Fruit fly (Drosophila melanogaster) whole organism, embryonic: ENCODE measurements around the gene tsh.

Experiments used
- CG10274 ChIP-seq: fragments of 200-800 bp; sonication (Bioruptor generic); optimal IDR thresholded peaks from 3 replicates; lab custom pipeline; 2017; ENCODE audit warnings: missing biosample characterization, mild to moderate bottlenecking, missing genetic modification characterization
- CG10462 ChIP-seq: fragments of 200-800 bp; sonication (Bioruptor generic); optimal IDR thresholded peaks from 2 replicates; lab custom pipeline; 2016; ENCODE audit warnings: missing biosample characterization, missing genetic modification characterization
- CG11695 ChIP-seq: fragments of 200-800 bp; sonication (Bioruptor generic); IDR thresholded peaks from 3 replicates; pipeline ENCODE4 v1.3.6; 2022; ENCODE audit warnings: missing biosample characterization, missing genetic modification characterization
- CG12071 ChIP-seq: fragments of 200-800 bp; sonication (Bioruptor generic); optimal IDR thresholded peaks from 3 replicates; lab custom pipeline; 2018; ENCODE audit warnings: missing biosample characterization, mild to moderate bottlenecking, missing genetic modification characterization
- CG12744 ChIP-seq: fragments of 200-800 bp; sonication (Bioruptor generic); optimal IDR thresholded peaks from 2 replicates; lab custom pipeline; 2016; ENCODE audit warnings: missing biosample characterization, missing genetic modification characterization
- CG14441 ChIP-seq: fragments of 200-800 bp; sonication (Bioruptor generic); IDR thresholded peaks from 2 replicates; pipeline ENCODE4 v1.3.6; 2022; ENCODE audit warnings: missing biosample characterization, missing genetic modification characterization
- CG14710 ChIP-seq: fragments of 200-800 bp; sonication (Bioruptor generic); optimal IDR thresholded peaks from 3 replicates; lab custom pipeline; 2019; ENCODE audit warnings: missing biosample characterization, mild to moderate bottlenecking, missing genetic modification characterization, moderate library complexity
- CG15514 ChIP-seq: fragments of 200-800 bp; sonication (Bioruptor generic); optimal IDR thresholded peaks from 3 replicates; lab custom pipeline; 2017; ENCODE audit warnings: missing biosample characterization, missing genetic modification characterization, mild to moderate bottlenecking, moderate library complexity, missing genetic modification reagents
- CG1832 ChIP-seq: fragments of 200-800 bp; sonication (Bioruptor generic); optimal IDR thresholded peaks from 2 replicates; lab custom pipeline; 2017; ENCODE audit warnings: missing biosample characterization, mild to moderate bottlenecking, missing genetic modification characterization, inconsistent platforms
- CG18476 ChIP-seq: fragments of 200-800 bp; sonication (Bioruptor generic); optimal IDR thresholded peaks from 2 replicates; lab custom pipeline; 2016; ENCODE audit warnings: missing biosample characterization, mild to moderate bottlenecking, missing genetic modification characterization
- CG2116 ChIP-seq: fragments of 200-800 bp; sonication (Bioruptor generic); optimal IDR thresholded peaks from 3 replicates; lab custom pipeline; 2018; ENCODE audit warnings: missing biosample characterization, mild to moderate bottlenecking, missing genetic modification characterization
- CG2199 ChIP-seq: fragments of 200-800 bp; sonication (Bioruptor generic); IDR thresholded peaks from 3 replicates; pipeline ENCODE4 v1.3.6; 2022; ENCODE audit warnings: missing biosample characterization, missing genetic modification characterization
- CG2712 ChIP-seq: fragments of 200-800 bp; optimal IDR thresholded peaks from 3 replicates; lab custom pipeline; 2019; ENCODE audit warnings: missing biosample characterization, mild to moderate bottlenecking, missing genetic modification characterization, moderate library complexity
- CG3407 ChIP-seq: fragments of 200-800 bp; sonication (Bioruptor generic); optimal IDR thresholded peaks from 2 replicates; lab custom pipeline; 2018; ENCODE audit warnings: missing biosample characterization, mild to moderate bottlenecking, missing genetic modification characterization
- CG34422 ChIP-seq: fragments of 200-800 bp; sonication (Bioruptor generic); IDR thresholded peaks from 3 replicates; pipeline ENCODE4 v1.3.6; 2022; ENCODE audit warnings: missing biosample characterization, missing genetic modification characterization
- CG42726 ChIP-seq: fragments of 200-800 bp; sonication (Bioruptor generic); IDR thresholded peaks from 2 replicates; pipeline ENCODE4 v1.3.6; 2022; ENCODE audit warnings: missing biosample characterization, missing genetic modification characterization; ENCODE audit not compliant: partially characterized antibody
- CG43689 ChIP-seq: fragments of 200-800 bp; sonication (Bioruptor generic); IDR thresholded peaks from 2 replicates; pipeline ENCODE4 v1.3.6; 2022; ENCODE audit warnings: missing biosample characterization, missing genetic modification characterization
- CG6683 ChIP-seq: fragments of 200-800 bp; sonication (Bioruptor generic); optimal IDR thresholded peaks from 2 replicates; lab custom pipeline; 2017; ENCODE audit warnings: missing biosample characterization, mild to moderate bottlenecking, missing genetic modification characterization, missing genetic modification reagents
- CG7786 ChIP-seq: fragments of 200-800 bp; sonication (Bioruptor generic); optimal IDR thresholded peaks from 2 replicates; lab custom pipeline; 2016; ENCODE audit warnings: missing biosample characterization, missing genetic modification characterization
- CG8290 ChIP-seq, 3 experiments: fragments of 200-800 bp; sonication (Bioruptor generic); optimal IDR thresholded peaks; 2 replicates each; lab custom pipeline; 2016 to 2019; ENCODE audit warnings: missing biosample characterization in 3 of 3, missing genetic modification characterization in 3 of 3, mild to moderate bottlenecking in 2 of 3, moderate library complexity in 1 of 3
- CG8359 ChIP-seq: fragments of 200-800 bp; sonication (Bioruptor generic); optimal IDR thresholded peaks from 2 replicates; lab custom pipeline; 2017; ENCODE audit warnings: missing biosample characterization, mild to moderate bottlenecking, missing genetic modification characterization, borderline replicate concordance
- CG8388 ChIP-seq: fragments of 200-800 bp; sonication (Bioruptor generic); optimal IDR thresholded peaks from 2 replicates; lab custom pipeline; 2019; ENCODE audit warnings: missing biosample characterization, mild to moderate bottlenecking, missing genetic modification characterization, moderate library complexity
- CG8478 ChIP-seq: fragments of >200 bp; optimal IDR thresholded peaks from 2 replicates; lab custom pipeline; 2018
- CTCF ChIP-seq: fragments of 200-800 bp; sonication (Bioruptor generic); optimal IDR thresholded peaks from 2 replicates; lab custom pipeline; 2017; ENCODE audit warnings: missing biosample characterization, mild to moderate bottlenecking, missing genetic modification characterization, moderate library complexity
- CrebB ChIP-seq: fragments of 200-800 bp; sonication (Bioruptor generic); optimal IDR thresholded peaks from 3 replicates; lab custom pipeline; 2018; ENCODE audit warnings: missing biosample characterization, mild to moderate bottlenecking, missing genetic modification characterization
- Jarid2 ChIP-seq: fragments of 200-800 bp; sonication (Bioruptor generic); optimal IDR thresholded peaks from 3 replicates; lab custom pipeline; 2017; ENCODE audit warnings: mild to moderate bottlenecking, missing biosample characterization, missing genetic modification reagents, missing genetic modification characterization
- PHDP ChIP-seq: fragments of 200-800 bp; sonication (Bioruptor generic); optimal IDR thresholded peaks from 3 replicates; lab custom pipeline; 2018; ENCODE audit warnings: missing biosample characterization, mild to moderate bottlenecking, missing genetic modification characterization, moderate library complexity
- Trl ChIP-seq, 3 experiments: fragments of >200 bp in 2 of 3; fragments of 200-800 bp in 1 of 3; sonication (Bioruptor generic) in 1 of 3; optimal IDR thresholded peaks; 2 replicates in 1 of 3; 3 replicates in 2 of 3; lab custom pipeline; 2016 to 2017; ENCODE audit warnings: missing biosample characterization in 1 of 3, missing genetic modification characterization in 1 of 3
- Vsx1 ChIP-seq: fragments of 200-800 bp; sonication (Bioruptor generic); optimal IDR thresholded peaks from 2 replicates; lab custom pipeline; 2017; ENCODE audit warnings: missing biosample characterization, mild to moderate bottlenecking, missing genetic modification characterization, missing genetic modification reagents
- ara ChIP-seq: fragments of 200-800 bp; sonication (Bioruptor generic); IDR thresholded peaks from 2 replicates; pipeline ENCODE4 v1.3.6; 2022; ENCODE audit warnings: missing biosample characterization, missing genetic modification characterization
- bsh ChIP-seq, 2 experiments: fragments of 200-800 bp; sonication (Bioruptor generic); optimal IDR thresholded peaks; 2 replicates each; lab custom pipeline; 2017 to 2018; ENCODE audit warnings: mild to moderate bottlenecking in 2 of 2, missing biosample characterization in 2 of 2, missing genetic modification characterization in 2 of 2, moderate library complexity in 1 of 2
- cad ChIP-seq: fragments of >200 bp; optimal IDR thresholded peaks from 2 replicates; lab custom pipeline; 2017; ENCODE audit warnings: missing biosample characterization, missing genetic modification characterization
- croc ChIP-seq: fragments of 200-800 bp; sonication (Bioruptor generic); conservative IDR thresholded peaks from 3 replicates; pipeline ENCODE4 v1.3.6; 2022; ENCODE audit warnings: missing biosample characterization, missing genetic modification characterization
- ewg ChIP-seq: fragments of 200-800 bp; sonication (Bioruptor generic); optimal IDR thresholded peaks from 3 replicates; lab custom pipeline; 2017; ENCODE audit warnings: mild to moderate bottlenecking, missing biosample characterization, missing genetic modification reagents, missing genetic modification characterization
- insv ChIP-seq, 2 experiments: fragments of 200-800 bp; sonication (Bioruptor generic); optimal IDR thresholded peaks; 3 replicates each; lab custom pipeline; 2016 to 2018; ENCODE audit warnings: missing biosample characterization in 2 of 2, missing genetic modification characterization in 2 of 2
- lab ChIP-seq: fragments of 200-800 bp; sonication (Bioruptor generic); optimal IDR thresholded peaks from 3 replicates; lab custom pipeline; 2017; ENCODE audit warnings: missing biosample characterization, missing genetic modification characterization, mild to moderate bottlenecking, moderate library complexity, missing genetic modification reagents
- nerfin-2 ChIP-seq: fragments of 200-800 bp; sonication (Bioruptor generic); IDR thresholded peaks from 2 replicates; pipeline ENCODE4 v1.3.6; 2022; ENCODE audit warnings: missing biosample characterization, missing genetic modification characterization; ENCODE audit not compliant: partially characterized antibody
- org-1 ChIP-seq: fragments of 200-800 bp; sonication (Bioruptor generic); optimal IDR thresholded peaks from 2 replicates; lab custom pipeline; 2017; ENCODE audit warnings: missing biosample characterization, missing genetic modification characterization
- pros ChIP-seq: fragments of 200-800 bp; sonication (Bioruptor generic); optimal IDR thresholded peaks from 3 replicates; lab custom pipeline; 2019; ENCODE audit warnings: missing biosample characterization, mild to moderate bottlenecking, missing genetic modification characterization, moderate library complexity
- sens ChIP-seq: fragments of 200-800 bp; sonication (Bioruptor generic); peaks from one replicate; lab custom pipeline; 2016; ENCODE audit warnings: missing biosample characterization, missing genetic modification characterization
- sim ChIP-seq: fragments of 200-800 bp; sonication (Bioruptor generic); IDR thresholded peaks from 2 replicates; pipeline ENCODE4 v1.3.6; 2022; ENCODE audit warnings: missing biosample characterization, missing genetic modification characterization
- ssp ChIP-seq: fragments of 200-800 bp; sonication (Bioruptor generic); IDR thresholded peaks from 2 replicates; pipeline ENCODE4 v1.3.6; 2022; ENCODE audit warnings: missing biosample characterization, missing genetic modification characterization
- tio ChIP-seq: fragments of 200-800 bp; sonication (Bioruptor generic); optimal IDR thresholded peaks from 2 replicates; lab custom pipeline; 2017; ENCODE audit warnings: missing biosample characterization, missing genetic modification characterization, inconsistent platforms
- ttk ChIP-seq: fragments of 200-800 bp; sonication (Bioruptor generic); IDR thresholded peaks from 2 replicates; pipeline ENCODE4 v2.1.2; 2022; ENCODE audit warnings: missing biosample characterization, missing genetic modification characterization
- unpg ChIP-seq: fragments of 200-800 bp; sonication (Bioruptor generic); optimal IDR thresholded peaks from 3 replicates; lab custom pipeline; 2018; ENCODE audit warnings: missing biosample characterization, mild to moderate bottlenecking, missing genetic modification characterization, moderate library complexity

The tsh gene

DNA sequence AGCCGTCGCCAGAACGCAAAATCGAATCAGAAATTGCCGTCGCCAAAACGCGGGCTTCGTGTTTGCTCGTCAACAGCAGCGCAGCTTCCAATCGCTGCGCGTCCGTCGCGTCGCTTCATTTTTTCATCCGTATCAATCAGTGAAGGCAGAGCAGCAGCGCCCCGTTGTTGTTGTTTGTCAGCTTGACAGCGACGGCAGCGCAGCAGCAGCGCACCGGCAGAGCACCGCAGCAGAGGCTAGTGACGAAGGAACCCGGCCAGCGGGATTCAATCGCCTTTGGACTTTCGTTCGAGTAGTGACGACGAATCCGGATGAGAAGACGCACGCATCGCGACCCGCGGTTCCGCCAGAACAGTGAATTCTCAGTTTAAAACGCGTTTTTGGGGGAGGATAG, 395 bp downstream of the tsh start (continued):
- no peak for TF ChIP-seq CG18476 (GFP tag; lab: Kevin White, UChicago)
- peak; percentile 13 for TF ChIP-seq ewg (GFP tag; lab: Kevin White, UChicago)
- TF ChIP-seq insv (GFP tag; optimal IDR thresholded peaks at IDR 0.05; lab: Kevin White, UChicago) = peak in 1 of 2 experiments; percentile 49
- TF ChIP-seq CG12071 = no peak
- TF ChIP-seq CG8478 = no peak
- TF ChIP-seq org-1 = peak; percentile 3
- TF ChIP-seq ssp (GFP tag; lab: Robert Waterston, UW) = no peak
- no peak for TF ChIP-seq CTCF (GFP tag; lab: Kevin White, UChicago)
- TF ChIP-seq PHDP (tag; lab: Kevin White, UChicago) = no peak
- TF ChIP-seq CG43689 = no peak
- TF ChIP-seq CG2116 (GFP tag; lab: Kevin White, UChicago) = no peak
- TF ChIP-seq CG8290 (GFP tag; optimal IDR thresholded peaks at IDR 0.05; lab: Kevin White, UChicago) = no peak
- peak in 1 of 2 experiments; percentile 10 for TF ChIP-seq CG8290 (tag; optimal IDR thresholded peaks at IDR 0.05; lab: Kevin White, UChicago)
- TF ChIP-seq CG14441 (GFP tag; lab: Robert Waterston, UW) = no peak
- no peak for TF ChIP-seq CG10462 (GFP tag; lab: Kevin White, UChicago)
- no peak for TF ChIP-seq CG6683 (GFP tag; lab: Kevin White, UChicago)
- no peak for TF ChIP-seq CG2712 (tag; lab: Kevin White, UChicago)
- TF ChIP-seq CrebB (tag; lab: Kevin White, UChicago) = no peak
- TF ChIP-seq CG14710 = no peak
- TF ChIP-seq sim (GFP tag; lab: Robert Waterston, UW) = no peak
- TF ChIP-seq CG1832 (GFP tag; lab: Kevin White, UChicago) = no peak
- no peak for TF ChIP-seq Trl (optimal IDR thresholded peaks at IDR 0.05; lab: Kevin White, UChicago)
- no peak for TF ChIP-seq Trl (GFP tag; optimal IDR thresholded peaks at IDR 0.05; lab: Kevin White, UChicago)
- no peak for TF ChIP-seq CG12744 (GFP tag; lab: Kevin White, UChicago)
- TF ChIP-seq CG11695 (GFP tag; lab: Robert Waterston, UW) = no peak
- no peak for TF ChIP-seq ttk (GFP tag; lab: Robert Waterston, UW)
- TF ChIP-seq Vsx1 (GFP tag; lab: Kevin White, UChicago) = no peak
- peak; percentile 93 for TF ChIP-seq CG2199
- TF ChIP-seq CG7786 (GFP tag; lab: Kevin White, UChicago) = no peak
- TF ChIP-seq sens = peak; percentile 59
- no peak for TF ChIP-seq CG3407
- TF ChIP-seq CG42726 (GFP tag; lab: Robert Waterston, UW) = 0 out of 2 replicates have a peak, but pooled peaks have one; percentile 33
- TF ChIP-seq unpg (GFP tag; lab: Kevin White, UChicago) = no peak
- no peak for TF ChIP-seq CG8388 (GFP tag; lab: Kevin White, UChicago)
- TF ChIP-seq CG15514 (GFP tag; lab: Kevin White, UChicago) = no peak
- no peak for TF ChIP-seq tio
- peak; percentile 15 for TF ChIP-seq pros (GFP tag; lab: Kevin White, UChicago)
- no peak for TF ChIP-seq CG8359 (GFP tag; lab: Kevin White, UChicago)
- TF ChIP-seq nerfin-2 = no peak
- TF ChIP-seq bsh (GFP tag; optimal IDR thresholded peaks at IDR 0.05; lab: Kevin White, UChicago) = no peak
- TF ChIP-seq cad (GFP tag; lab: Kevin White, UChicago) = no peak
- TF ChIP-seq croc = no peak
- peak; percentile 50 for TF ChIP-seq Jarid2 (GFP tag; lab: Kevin White, UChicago)
- no peak for TF ChIP-seq ara (GFP tag; lab: Robert Waterston, UW)
- no peak for TF ChIP-seq CG34422 (GFP tag; lab: Robert Waterston, UW)
- TF ChIP-seq CG10274 (GFP tag; lab: Kevin White, UChicago) = no peak
- no peak for TF ChIP-seq lab (GFP tag; lab: Kevin White, UChicago)
